Fruit fly (Drosophila melanogaster): ENCODE data around the gene Itgbn.
A peak's percentile ranks its signal among the peaks of the same experiment; 100 is the strongest.

The Itgbn gene

DNA sequence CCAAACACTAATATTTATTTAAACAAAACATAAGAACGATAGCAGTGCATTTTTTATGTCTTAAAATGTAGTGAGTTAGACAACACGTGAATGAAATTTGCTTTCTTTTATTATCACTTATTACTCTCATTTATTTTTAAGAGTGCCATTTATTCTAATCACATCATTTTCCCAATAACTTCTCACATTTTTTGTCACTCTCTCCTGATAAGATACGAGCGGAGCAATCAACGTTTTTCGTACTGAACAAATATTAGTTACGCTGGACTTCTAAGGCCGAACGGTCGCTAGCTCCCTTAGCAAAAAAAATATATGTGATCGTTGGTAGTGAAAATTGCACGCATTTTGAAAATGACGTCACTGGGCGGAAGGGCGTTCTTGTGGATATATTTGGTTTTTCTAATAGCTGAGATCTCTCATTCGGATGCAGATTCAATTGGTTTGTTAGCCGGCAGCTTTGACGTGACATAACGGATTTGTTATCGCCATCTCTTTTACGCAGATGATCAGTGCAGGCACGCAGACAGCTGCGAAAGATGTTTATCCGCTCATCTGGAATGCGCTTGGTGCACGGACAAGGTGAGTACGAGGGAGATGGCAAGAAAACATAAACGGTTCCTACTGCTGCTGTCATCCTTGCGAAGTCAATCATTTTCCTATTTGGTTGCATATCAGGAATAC is at the start of gene Itgbn:
Gene Itgbn, plus strand, starts transcription at position 251 of the 681 bp plus-strand sequence.
- TF ChIP-seq EcR (GFP tag; optimal IDR thresholded peaks at IDR 0.05) (no peak), usp (GFP tag; optimal IDR thresholded peaks at IDR 0.05) (no peak), CG8478 (optimal IDR thresholded peaks at IDR 0.05) (no peak), psq (optimal IDR thresholded peaks at IDR 0.05) (no peak), pan (optimal IDR thresholded peaks at IDR 0.05) (no peak), Dll (optimal IDR thresholded peaks at IDR 0.05) (no peak)

DNA sequence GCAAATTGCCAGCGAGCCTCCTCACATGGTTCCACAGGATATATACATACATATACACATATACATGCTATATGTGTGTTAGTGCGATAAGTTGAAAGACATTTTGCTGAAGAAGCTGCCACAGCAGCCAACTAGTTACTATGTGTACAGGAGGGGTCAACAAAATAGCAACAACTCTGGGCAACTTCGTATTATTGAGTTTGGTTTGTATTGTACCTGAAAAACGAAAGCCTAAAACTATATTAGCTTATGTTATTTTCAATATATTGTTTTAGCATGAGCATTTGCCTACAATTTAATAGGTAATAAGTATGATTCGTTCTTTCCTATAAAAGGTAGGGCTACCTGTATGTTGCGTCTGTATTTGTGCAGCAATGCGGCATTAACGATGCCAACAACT is 48.0 kb upstream of the Itgbn start:
- TF ChIP-seq pan (optimal IDR thresholded peaks at IDR 0.05) (no peak), psq (optimal IDR thresholded peaks at IDR 0.05) (no peak), Dll (optimal IDR thresholded peaks at IDR 0.05) (no peak), usp (GFP tag; optimal IDR thresholded peaks at IDR 0.05) (no peak), CG8478 (optimal IDR thresholded peaks at IDR 0.05) (no peak), EcR (GFP tag; optimal IDR thresholded peaks at IDR 0.05) (peak in 1 of 2 experiments; percentile 68)

DNA sequence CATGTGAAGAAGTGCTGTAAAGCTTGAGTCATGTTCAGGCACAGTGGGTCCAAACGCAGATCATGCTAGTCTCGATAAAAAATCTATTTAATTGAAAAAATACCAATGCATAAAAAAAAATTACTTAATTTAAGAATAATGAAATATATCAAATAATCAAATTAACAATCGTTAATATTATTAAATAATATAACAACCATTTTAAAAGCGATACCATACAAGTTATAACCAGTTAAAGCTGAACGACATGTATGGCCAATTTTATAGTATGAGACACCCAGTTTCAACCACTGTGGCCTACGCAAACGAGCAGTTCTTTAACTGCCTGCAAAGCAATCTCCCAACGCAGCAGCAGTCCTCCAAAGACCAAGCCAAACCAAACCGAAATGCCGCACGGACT is 47.4 kb upstream of the Itgbn start:
- TF ChIP-seq pan (optimal IDR thresholded peaks at IDR 0.05) (no peak), Dll (optimal IDR thresholded peaks at IDR 0.05) (no peak), CG8478 (optimal IDR thresholded peaks at IDR 0.05) (no peak)

DNA sequence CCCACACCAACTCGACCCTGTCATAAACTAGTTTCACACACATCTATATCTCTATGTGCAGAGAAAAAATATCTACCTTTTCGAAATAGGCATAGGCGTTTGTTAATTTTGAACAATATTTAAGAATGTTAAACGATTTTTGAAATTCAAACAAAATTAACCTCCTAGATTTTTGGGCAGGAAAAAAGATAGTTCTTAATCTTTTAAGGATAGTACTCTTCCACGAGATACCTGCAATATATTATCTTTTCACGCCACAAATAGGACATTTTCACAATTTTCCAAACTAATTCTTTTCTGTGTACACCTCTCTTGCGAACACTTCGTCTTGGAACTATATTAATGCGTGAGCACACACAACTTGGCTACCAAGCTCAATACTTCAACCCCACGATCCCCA is 46.2 kb upstream of the Itgbn start:
- no peak for TF ChIP-seq pan (optimal IDR thresholded peaks at IDR 0.05)
- no peak for TF ChIP-seq Dll (optimal IDR thresholded peaks at IDR 0.05)
- no peak for TF ChIP-seq CG8478 (optimal IDR thresholded peaks at IDR 0.05)
- TF ChIP-seq usp (GFP tag; optimal IDR thresholded peaks at IDR 0.05), result no peak
- TF ChIP-seq psq (optimal IDR thresholded peaks at IDR 0.05), result no peak
- TF ChIP-seq EcR (GFP tag; optimal IDR thresholded peaks at IDR 0.05), result no peak

DNA sequence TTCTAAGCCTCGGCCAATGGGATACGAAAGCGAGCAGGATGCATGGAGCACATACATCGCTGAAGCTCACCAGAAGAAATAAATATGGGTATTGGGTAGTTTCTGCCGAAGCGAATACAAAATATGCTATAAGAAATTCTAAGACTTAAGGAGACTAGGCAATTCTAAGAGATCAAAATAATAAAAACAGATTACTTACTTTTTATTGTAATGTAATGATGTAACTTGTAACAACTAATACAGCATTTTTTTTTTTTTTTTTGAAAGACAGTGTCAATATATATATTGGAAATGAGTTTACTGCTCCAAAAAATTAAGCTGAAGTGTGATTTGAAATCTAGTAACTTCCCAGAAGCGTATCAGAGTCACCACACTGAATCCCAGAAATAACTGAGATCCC is 44.2 kb upstream of the Itgbn start:
- TF ChIP-seq usp (GFP tag; optimal IDR thresholded peaks at IDR 0.05) (no peak), Dll (optimal IDR thresholded peaks at IDR 0.05) (no peak), pan (optimal IDR thresholded peaks at IDR 0.05) (no peak), CG8478 (optimal IDR thresholded peaks at IDR 0.05) (no peak), EcR (GFP tag; optimal IDR thresholded peaks at IDR 0.05) (no peak), psq (optimal IDR thresholded peaks at IDR 0.05) (no peak)

DNA sequence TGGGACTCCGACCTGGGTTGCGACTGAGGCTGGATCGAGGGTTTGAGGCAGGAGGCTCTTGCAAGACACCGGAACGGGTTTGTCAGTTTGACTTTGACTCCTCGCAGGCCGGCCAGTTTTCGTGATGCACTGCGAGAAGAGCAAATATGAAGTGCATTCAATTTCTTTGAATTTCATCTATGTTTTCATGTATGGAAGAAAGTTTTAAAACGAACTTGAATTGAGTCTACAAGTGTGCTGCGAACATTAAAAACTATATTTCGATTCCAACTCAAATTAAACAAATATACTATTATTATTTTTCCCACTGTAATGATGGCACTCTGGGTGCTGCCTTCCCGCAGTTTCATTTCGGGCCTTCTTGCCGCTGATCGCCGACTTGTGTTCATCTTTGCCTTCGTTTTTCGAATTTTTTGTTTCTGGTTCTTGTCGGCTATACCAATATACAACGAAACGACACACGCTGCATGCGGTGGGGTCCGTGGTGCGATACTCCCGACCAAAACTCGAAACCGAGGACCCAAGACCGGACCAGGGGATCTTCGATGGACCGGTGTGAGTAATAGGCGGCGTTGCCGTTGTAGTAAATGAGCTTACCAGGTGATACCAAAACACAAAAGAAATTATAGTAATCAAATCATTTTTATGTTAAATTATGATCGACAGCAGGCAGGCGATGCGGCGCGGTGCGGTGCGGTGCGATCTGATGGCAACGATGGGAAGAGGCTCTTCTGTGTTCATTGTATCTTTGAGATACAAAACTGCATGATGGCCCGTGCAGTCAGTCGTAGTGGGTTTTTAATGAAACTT is 43.3 kb upstream of the Itgbn start:
- TF ChIP-seq pan (optimal IDR thresholded peaks at IDR 0.05), result no peak
- peak; percentile 62 for TF ChIP-seq Dll (optimal IDR thresholded peaks at IDR 0.05)

DNA sequence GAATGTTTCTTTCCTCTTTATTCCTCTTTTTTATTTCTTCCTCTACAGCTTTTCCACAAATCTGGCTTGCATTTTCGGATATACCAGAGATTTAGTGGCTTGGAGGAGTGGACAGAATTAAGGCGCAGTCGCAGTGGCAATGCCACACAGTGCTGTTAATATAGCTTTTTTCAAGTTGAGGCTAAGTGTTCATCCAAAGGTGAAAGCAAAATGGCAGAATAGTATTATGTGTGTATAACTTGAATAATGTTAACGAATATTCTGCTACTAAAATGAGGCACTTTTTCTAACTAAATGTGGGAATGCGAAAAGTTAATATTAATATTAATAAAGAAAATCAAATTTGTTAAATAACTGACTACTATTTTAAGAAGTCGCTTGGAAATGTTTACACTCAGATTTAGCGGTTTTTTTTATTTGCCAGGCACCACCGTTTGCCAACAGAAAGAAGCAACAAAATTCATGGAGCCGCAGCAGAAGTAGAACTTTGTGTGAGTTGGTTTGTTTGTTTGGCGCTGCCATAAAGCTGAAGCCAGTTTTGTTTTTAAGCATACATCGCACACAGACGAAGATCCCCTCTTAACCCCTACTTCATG is 39.6 kb upstream of the Itgbn start:
- TF ChIP-seq EcR (GFP tag; optimal IDR thresholded peaks at IDR 0.05) (no peak), pan (optimal IDR thresholded peaks at IDR 0.05) (no peak), psq (optimal IDR thresholded peaks at IDR 0.05) (no peak), CG8478 (optimal IDR thresholded peaks at IDR 0.05) (no peak), usp (GFP tag; optimal IDR thresholded peaks at IDR 0.05) (no peak), Dll (optimal IDR thresholded peaks at IDR 0.05) (no peak)

DNA sequence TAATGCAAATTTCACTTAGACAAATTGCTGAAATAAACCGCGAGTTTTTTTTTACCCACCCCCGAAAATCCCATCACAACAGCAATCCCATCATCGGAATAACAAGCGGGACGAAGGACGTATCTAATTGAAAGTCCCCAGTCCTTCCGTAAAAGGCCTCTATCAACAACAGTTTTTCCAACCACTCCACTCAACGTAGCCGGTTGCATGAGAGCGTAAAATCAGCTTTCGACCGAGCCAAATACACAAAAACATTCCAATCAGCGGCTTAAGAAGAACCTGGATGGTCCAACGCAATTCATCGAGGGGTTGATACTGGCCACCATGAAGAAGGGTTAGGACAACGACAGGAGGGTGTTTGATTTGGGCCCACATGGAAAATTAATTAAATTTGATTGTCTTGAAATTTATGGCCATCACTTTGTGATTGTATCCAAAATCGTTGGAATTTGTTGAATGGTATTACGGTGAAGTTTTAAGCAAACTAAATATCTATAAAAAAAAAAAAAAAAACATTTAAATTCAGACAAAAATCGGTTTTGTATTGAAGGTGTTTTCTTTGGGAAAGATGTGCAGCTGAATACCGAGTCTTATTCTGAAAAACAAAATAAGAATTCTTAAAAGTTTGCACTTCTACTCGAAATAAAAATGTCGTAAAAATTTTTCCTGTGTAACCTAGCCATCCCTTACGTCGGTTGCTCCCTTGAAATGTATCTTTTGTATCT is 38.1 kb upstream of the Itgbn start:
- TF ChIP-seq CG8478 (optimal IDR thresholded peaks at IDR 0.05), result no peak
- TF ChIP-seq EcR (GFP tag; optimal IDR thresholded peaks at IDR 0.05), result peak in 1 of 2 experiments; percentile 25

DNA sequence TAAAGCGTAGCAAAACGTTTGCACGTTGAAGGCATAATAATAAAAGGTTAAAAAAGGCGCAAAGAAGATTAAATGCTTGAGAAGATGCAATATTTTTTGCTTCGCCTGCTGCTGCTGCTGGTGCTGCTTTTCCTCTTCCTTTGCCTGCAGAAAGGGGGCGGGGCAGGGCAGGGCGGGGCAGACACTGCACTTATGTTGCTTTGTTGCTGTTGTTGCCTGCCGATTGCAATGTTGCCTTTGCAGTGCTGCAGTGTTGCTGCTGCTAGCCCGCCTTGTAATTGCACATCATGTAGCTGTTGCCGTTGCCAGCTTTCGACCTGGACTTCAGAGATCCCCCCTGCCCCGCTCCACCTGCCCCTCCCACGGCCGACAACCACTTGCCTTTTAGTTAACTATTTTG is 37.3 kb upstream of the Itgbn start:
- TF ChIP-seq psq (optimal IDR thresholded peaks at IDR 0.05), result no peak
- no peak for TF ChIP-seq usp (GFP tag; optimal IDR thresholded peaks at IDR 0.05)

DNA sequence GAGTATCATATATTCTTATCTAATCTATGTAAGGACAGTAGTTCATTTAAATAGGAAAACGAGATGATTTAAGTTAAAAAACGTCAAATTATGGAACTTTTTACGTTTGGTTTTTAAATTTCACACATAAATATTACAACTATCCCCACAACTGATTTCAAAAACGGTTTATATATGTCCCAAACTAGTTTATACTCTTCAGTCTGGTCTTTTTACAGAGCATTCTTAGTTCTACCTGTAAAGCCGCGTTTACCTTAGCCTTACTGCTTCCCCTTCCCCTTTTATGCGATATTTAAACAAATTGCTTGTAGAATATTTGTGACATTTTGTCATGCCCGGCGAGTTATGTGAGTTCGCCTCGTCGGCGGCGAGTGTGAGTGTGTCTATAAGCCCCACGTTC is 36.7 kb upstream of the Itgbn start:
- TF ChIP-seq usp (GFP tag; optimal IDR thresholded peaks at IDR 0.05) (no peak), Dll (optimal IDR thresholded peaks at IDR 0.05) (no peak), EcR (GFP tag; optimal IDR thresholded peaks at IDR 0.05) (no peak)

DNA sequence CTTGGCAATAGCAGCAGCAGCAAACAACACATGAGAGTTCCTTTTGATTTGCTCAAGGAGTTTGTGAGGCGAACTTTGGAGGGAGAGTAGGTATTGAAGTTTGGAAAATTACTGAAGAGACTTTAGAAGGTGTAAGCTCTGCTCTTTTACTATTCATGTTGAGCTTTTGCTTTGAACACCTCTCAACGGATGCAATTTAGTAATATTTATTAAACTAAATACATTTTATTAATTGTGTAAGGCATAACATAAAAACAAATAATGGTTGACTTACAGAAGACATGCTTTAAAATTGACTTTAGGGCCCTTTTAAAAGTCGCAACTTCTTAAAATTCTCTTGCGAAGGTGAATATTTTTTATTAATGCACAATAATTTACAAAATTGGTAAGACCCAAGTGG is 34.2 kb upstream of the Itgbn start:
- no peak for TF ChIP-seq EcR (GFP tag; optimal IDR thresholded peaks at IDR 0.05)

DNA sequence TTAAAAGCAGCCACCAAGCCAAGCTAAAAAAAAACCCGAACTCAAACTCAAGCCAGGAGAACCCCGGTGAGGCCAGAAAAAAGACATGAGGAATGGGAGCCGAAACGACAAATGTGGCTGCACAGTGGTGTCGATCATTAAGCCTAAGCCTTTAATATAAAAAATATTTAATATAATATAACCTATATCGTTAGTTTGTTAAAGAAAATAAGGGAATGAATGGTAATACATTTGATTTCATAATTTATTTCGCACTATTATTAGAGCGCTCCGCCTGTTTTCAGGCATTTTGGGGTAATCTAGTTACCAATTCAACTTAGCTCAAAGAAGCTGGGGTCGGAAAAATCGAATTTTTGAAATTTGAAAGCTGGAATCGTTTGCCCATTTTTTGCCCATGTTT is 32.8 kb upstream of the Itgbn start:
- TF ChIP-seq CG8478 (optimal IDR thresholded peaks at IDR 0.05) (no peak), Dll (optimal IDR thresholded peaks at IDR 0.05) (no peak), pan (optimal IDR thresholded peaks at IDR 0.05) (no peak), EcR (GFP tag; optimal IDR thresholded peaks at IDR 0.05) (no peak), usp (GFP tag; optimal IDR thresholded peaks at IDR 0.05) (no peak), psq (optimal IDR thresholded peaks at IDR 0.05) (no peak)

All from whole organism.